Worm (Caenorhabditis elegans) whole organism, young adult: ENCODE measurements around the gene Y66C5A.2.

Source experiments
- B0261.1 ChIP-seq: sonication (generic microtip); optimal IDR thresholded peaks from 2 replicates; lab custom pipeline; 2016; ENCODE audit warnings: mild to moderate bottlenecking, missing genetic modification characterization, moderate library complexity, missing compliant biosample characterization
- C17E4.6 ChIP-seq: fragments of 200-800 bp; sonication (Bioruptor generic); IDR thresholded peaks from 2 replicates; pipeline ENCODE4 v1.3.6; 2022; ENCODE audit warnings: missing genetic modification reagents, missing genetic modification characterization, missing compliant biosample characterization
- F33H1.4 ChIP-seq: fragments of 200-800 bp; sonication (Bioruptor generic); IDR thresholded peaks from 2 replicates; pipeline ENCODE4 v1.3.6; 2022; ENCODE audit warnings: missing genetic modification reagents, missing genetic modification characterization, missing compliant biosample characterization
- F37B4.10 ChIP-seq: fragments of 200-800 bp; sonication (Bioruptor generic); IDR thresholded peaks from 2 replicates; pipeline ENCODE4 v1.3.6; 2022; ENCODE audit warnings: missing genetic modification characterization, missing compliant biosample characterization
- F52B5.7 ChIP-seq: sonication (generic microtip); optimal IDR thresholded peaks from 2 replicates; lab custom pipeline; 2016; ENCODE audit warnings: mild to moderate bottlenecking, missing genetic modification characterization, missing compliant biosample characterization
- T26A5.8 ChIP-seq: sonication (generic microtip); optimal IDR thresholded peaks from 2 replicates; lab custom pipeline; 2016; ENCODE audit warnings: missing genetic modification characterization, missing compliant biosample characterization
- Y53F4B.3 ChIP-seq: fragments of 200-800 bp; sonication (Bioruptor generic); IDR thresholded peaks from 2 replicates; pipeline ENCODE4 v1.3.6; 2022; ENCODE audit warnings: missing genetic modification reagents, missing genetic modification characterization, missing compliant biosample characterization
- Y67H2A.10 ChIP-seq: fragments of 200-800 bp; sonication (Bioruptor generic); conservative IDR thresholded peaks from 2 replicates; pipeline ENCODE4 v1.3.6; 2022; ENCODE audit warnings: missing genetic modification reagents, missing genetic modification characterization, missing compliant biosample characterization
- Y79H2A.3 ChIP-seq: fragments of 200-800 bp; sonication (Bioruptor generic); conservative IDR thresholded peaks from 2 replicates; pipeline ENCODE4 v1.3.6; 2022; ENCODE audit warnings: missing genetic modification reagents, missing genetic modification characterization, missing compliant biosample characterization
- ZK185.1 ChIP-seq: sonication (generic microtip); optimal IDR thresholded peaks from 2 replicates; lab custom pipeline; 2016; ENCODE audit warnings: mild to moderate bottlenecking, missing genetic modification characterization, missing compliant biosample characterization; ENCODE audit not compliant: poor library complexity, severe bottlenecking
- aptf-2 ChIP-seq: fragments of 200-800 bp; sonication (Bioruptor generic); conservative IDR thresholded peaks from 2 replicates; pipeline ENCODE4 v1.3.6; 2022; ENCODE audit warnings: missing genetic modification reagents, missing genetic modification characterization, missing compliant biosample characterization
- attf-6 ChIP-seq: fragments of 200-800 bp; sonication (Bioruptor generic); IDR thresholded peaks from 2 replicates; pipeline ENCODE4 v1.3.6; 2022; ENCODE audit warnings: missing genetic modification reagents, missing genetic modification characterization, missing compliant biosample characterization
- bed-2 ChIP-seq: fragments of 200-800 bp; sonication (Bioruptor generic); IDR thresholded peaks from 2 replicates; pipeline ENCODE4 v1.3.6; 2022; ENCODE audit warnings: missing genetic modification reagents, missing genetic modification characterization, missing compliant biosample characterization
- cebp-1 ChIP-seq, 2 experiments: fragments of 200-800 bp in 1 of 2; sonication (Bioruptor generic) in 1 of 2; sonication (generic microtip) in 1 of 2; IDR thresholded peaks in 1 of 2; optimal IDR thresholded peaks in 1 of 2; 2 replicates each; pipeline versions ENCODE4 v1.3.6 to Lab custom; 2017 to 2022; ENCODE audit warnings: missing compliant biosample characterization in 2 of 2, missing genetic modification characterization in 2 of 2, mild to moderate bottlenecking in 1 of 2, missing genetic modification reagents in 1 of 2, moderate library complexity in 1 of 2
- ceh-100 ChIP-seq: fragments of 200-800 bp; sonication (Bioruptor generic); IDR thresholded peaks from 2 replicates; pipeline ENCODE4 v1.3.6; 2022; ENCODE audit warnings: missing genetic modification reagents, missing genetic modification characterization, missing compliant biosample characterization
- ceh-40 ChIP-seq: fragments of 200-800 bp; sonication (Bioruptor generic); IDR thresholded peaks from 2 replicates; pipeline ENCODE4 v1.3.6; 2022; ENCODE audit warnings: missing genetic modification characterization, missing compliant biosample characterization
- chd-7 ChIP-seq: sonication (generic microtip); optimal IDR thresholded peaks from 2 replicates; lab custom pipeline; 2016; ENCODE audit warnings: mild to moderate bottlenecking, missing genetic modification characterization, moderate library complexity, missing compliant biosample characterization
- die-1 ChIP-seq: sonication (generic microtip); optimal IDR thresholded peaks from 2 replicates; lab custom pipeline; 2016; ENCODE audit warnings: missing genotype, mild to moderate bottlenecking, missing genetic modification characterization, missing compliant biosample characterization
- dox-1 ChIP-seq: fragments of 200-800 bp; sonication (Bioruptor generic); IDR thresholded peaks from 2 replicates; pipeline ENCODE4 v1.3.6; 2022; ENCODE audit warnings: missing genetic modification reagents, missing genetic modification characterization, missing compliant biosample characterization
- egl-18 ChIP-seq: fragments of 200-800 bp; sonication (Bioruptor generic); IDR thresholded peaks from 2 replicates; pipeline ENCODE4 v1.3.6; 2022; ENCODE audit warnings: missing genetic modification reagents, missing genetic modification characterization, missing compliant biosample characterization
- gei-17 ChIP-seq: fragments of 200-800 bp; sonication (Bioruptor generic); optimal IDR thresholded peaks from 2 replicates; lab custom pipeline; 2018; ENCODE audit warnings: mild to moderate bottlenecking, missing genetic modification characterization, missing compliant biosample characterization
- hrde-1 ChIP-seq: sonication (generic microtip); optimal IDR thresholded peaks from 2 replicates; lab custom pipeline; 2016; ENCODE audit warnings: missing genetic modification characterization, mild to moderate bottlenecking, missing compliant biosample characterization, moderate library complexity, missing genotype, missing genetic modification reagents, borderline replicate concordance
- let-607 ChIP-seq, 2 experiments: fragments of 200-800 bp in 1 of 2; sonication (Bioruptor generic) in 1 of 2; sonication (generic microtip) in 1 of 2; optimal IDR thresholded peaks; 2 replicates each; lab custom pipeline; 2016 to 2018; ENCODE audit warnings: mild to moderate bottlenecking in 2 of 2, missing compliant biosample characterization in 2 of 2, missing genetic modification characterization in 2 of 2, moderate library complexity in 2 of 2, missing genotype in 1 of 2
- lin-40 ChIP-seq: sonication (generic microtip); optimal IDR thresholded peaks from 2 replicates; lab custom pipeline; 2016; ENCODE audit warnings: missing genetic modification characterization, mild to moderate bottlenecking, missing compliant biosample characterization, missing genotype, missing genetic modification reagents
- lsy-27 ChIP-seq: sonication (generic microtip); optimal IDR thresholded peaks from 2 replicates; lab custom pipeline; 2017; ENCODE audit warnings: missing genetic modification characterization, mild to moderate bottlenecking, missing compliant biosample characterization, antibody characterized with exemption, missing genotype, borderline replicate concordance; ENCODE audit not compliant: insufficient read depth
- madf-3 ChIP-seq: fragments of 200-800 bp; sonication (Bioruptor generic); IDR thresholded peaks from 2 replicates; pipeline ENCODE4 v1.3.6; 2022; ENCODE audit warnings: missing genetic modification reagents, missing genetic modification characterization, missing compliant biosample characterization
- mes-4 ChIP-seq: sonication (generic microtip); optimal IDR thresholded peaks from 2 replicates; lab custom pipeline; 2016; ENCODE audit warnings: missing genotype, missing genetic modification characterization, missing compliant biosample characterization
- mxl-1 ChIP-seq: sonication (generic microtip); optimal IDR thresholded peaks from 2 replicates; lab custom pipeline; 2016; ENCODE audit warnings: missing genetic modification characterization, missing compliant biosample characterization
- nfyb-1 ChIP-seq: fragments of 200-800 bp; sonication (Bioruptor generic); IDR thresholded peaks from 2 replicates; pipeline ENCODE4 v1.3.6; 2022; ENCODE audit warnings: missing genetic modification reagents, missing genetic modification characterization, missing compliant biosample characterization
- nhr-80 ChIP-seq: sonication (generic microtip); optimal IDR thresholded peaks from 2 replicates; lab custom pipeline; 2016; ENCODE audit warnings: missing genetic modification characterization, missing compliant biosample characterization
- nhr-90 ChIP-seq: sonication (generic microtip); optimal IDR thresholded peaks from 2 replicates; lab custom pipeline; 2016; ENCODE audit warnings: missing genotype, mild to moderate bottlenecking, missing genetic modification characterization, missing compliant biosample characterization
- pbrm-1 ChIP-seq: fragments of 200-800 bp; sonication (Bioruptor generic); IDR thresholded peaks from 2 replicates; pipeline ENCODE4 v1.3.6; 2022; ENCODE audit warnings: missing genetic modification reagents, missing genetic modification characterization, missing compliant biosample characterization
- pha-4 ChIP-seq: fragments of 150-350 bp; sonication (generic microtip); optimal IDR thresholded peaks from 2 replicates; lab custom pipeline; 2014; ENCODE audit warnings: missing biosample characterization, missing genetic modification reagents, missing genetic modification characterization
- snpc-1.3 ChIP-seq: sonication (generic microtip); optimal IDR thresholded peaks from 2 replicates; lab custom pipeline; 2017; ENCODE audit warnings: missing genetic modification characterization, mild to moderate bottlenecking, missing compliant biosample characterization, antibody characterized with exemption, moderate library complexity, missing genotype, missing genetic modification reagents; ENCODE audit not compliant: insufficient read depth
- snpc-3.4 ChIP-seq: sonication (generic microtip); optimal IDR thresholded peaks from 2 replicates; lab custom pipeline; 2017; ENCODE audit warnings: missing genetic modification characterization, mild to moderate bottlenecking, missing compliant biosample characterization, antibody characterized with exemption, moderate library complexity, missing genotype, missing genetic modification reagents
- tbp1 ChIP-seq: fragments of 200-800 bp; sonication (Bioruptor generic); optimal IDR thresholded peaks from 2 replicates; lab custom pipeline; 2018; ENCODE audit warnings: mild to moderate bottlenecking, missing genetic modification characterization, missing compliant biosample characterization
- tbx-9 ChIP-seq: sonication (generic microtip); optimal IDR thresholded peaks from 2 replicates; lab custom pipeline; 2016; ENCODE audit warnings: borderline replicate concordance, missing genetic modification characterization, inconsistent platforms, missing compliant biosample characterization
- tlf-1 ChIP-seq: fragments of 200-800 bp; sonication (Bioruptor generic); optimal IDR thresholded peaks from 2 replicates; lab custom pipeline; 2018; ENCODE audit warnings: mild to moderate bottlenecking, missing genetic modification characterization, missing compliant biosample characterization
- unc-62 ChIP-seq: fragments of 150-350 bp; optimal IDR thresholded peaks from 2 replicates; lab custom pipeline; 2014; ENCODE audit warnings: missing biosample characterization, missing genetic modification reagents, missing genetic modification characterization
- zfh-2 ChIP-seq: fragments of 200-800 bp; sonication (Bioruptor generic); conservative IDR thresholded peaks from 2 replicates; pipeline ENCODE4 v1.3.6; 2022; ENCODE audit warnings: missing genetic modification reagents, missing genetic modification characterization, missing compliant biosample characterization
- ztf-22 ChIP-seq: fragments of 200-800 bp; sonication (Bioruptor generic); optimal IDR thresholded peaks from 2 replicates; lab custom pipeline; 2018; ENCODE audit warnings: mild to moderate bottlenecking, missing genetic modification characterization, moderate library complexity, missing compliant biosample characterization
- ztf-25 ChIP-seq: fragments of 200-800 bp; sonication (Bioruptor generic); IDR thresholded peaks from 2 replicates; pipeline ENCODE4 v1.3.6; 2022; ENCODE audit warnings: missing genetic modification reagents, missing genetic modification characterization, missing compliant biosample characterization
- ztf-26 ChIP-seq: sonication (generic microtip); optimal IDR thresholded peaks from 2 replicates; lab custom pipeline; 2017; ENCODE audit warnings: missing genetic modification characterization, missing compliant biosample characterization

Gene Y66C5A.2

ce11 chrX:14496545-14496944 is 36.0 kb downstream of the Y66C5A.2 start:
- TF ChIP-seq ztf-25 (GFP tag; lab: Robert Waterston, UW): no peak
- TF ChIP-seq ZK185.1: no peak
- TF ChIP-seq Y79H2A.3 (GFP tag; lab: Robert Waterston, UW): no peak
- TF ChIP-seq die-1: no peak
- TF ChIP-seq Y67H2A.10 (GFP tag; lab: Robert Waterston, UW): no peak
- peak; percentile 3 for TF ChIP-seq nhr-80 (tag; lab: Kevin White, UChicago)
- no peak for TF ChIP-seq zfh-2 (GFP tag; lab: Robert Waterston, UW)
- no peak for TF ChIP-seq bed-2 (GFP tag; lab: Robert Waterston, UW)

- TF ChIP-seq T26A5.8 (no peak), Y53F4B.3 (GFP tag; lab: Robert Waterston, UW) (no peak), unc-62 (GFP tag; lab: Kevin White, UChicago) (peak; percentile 17)
Measured at ce11 chrX:14499830-14500409, 39.4 kb downstream of the Y66C5A.2 start.

DNA sequence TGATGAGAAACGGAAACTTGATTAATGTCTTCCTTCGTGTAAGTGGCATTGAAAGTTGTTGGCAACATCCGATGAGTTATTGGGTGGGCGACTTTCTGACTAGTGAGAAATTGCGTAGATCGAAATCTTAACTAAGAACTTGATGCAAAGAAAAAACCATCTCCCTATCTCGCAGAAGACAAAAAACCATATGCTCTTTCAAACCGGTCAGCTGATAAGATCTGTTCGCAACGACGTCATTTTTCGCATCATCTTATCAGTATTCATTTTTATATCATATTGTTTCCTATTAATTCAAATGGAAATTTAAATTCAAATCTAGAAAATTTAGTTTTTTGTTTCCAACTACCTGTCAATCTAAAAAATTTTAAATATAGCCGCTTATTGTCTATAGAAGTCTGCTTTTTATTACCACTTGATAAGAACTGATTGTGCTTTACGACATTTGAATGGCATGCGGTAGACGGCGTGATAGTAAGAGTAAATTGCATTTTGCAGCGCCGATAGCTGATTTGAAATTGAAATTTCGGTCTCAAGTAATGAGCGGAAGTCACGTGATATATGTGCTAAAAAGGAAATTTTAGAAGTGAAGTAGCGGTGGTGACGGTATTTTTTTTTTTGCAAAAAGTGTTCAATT is 40.0 kb downstream of the Y66C5A.2 start:
- TF ChIP-seq tbx-9 (tag; lab: Kevin White, UChicago): no peak
- TF ChIP-seq lin-40 (tag; lab: Kevin White, UChicago): peak; percentile 69
- no peak for TF ChIP-seq F52B5.7 (tag; lab: Kevin White, UChicago)
- TF ChIP-seq B0261.1: no peak
- no peak for TF ChIP-seq ceh-100
- TF ChIP-seq unc-62 (GFP tag; lab: Kevin White, UChicago): no peak
- peak; percentile 43 for TF ChIP-seq pha-4 (tag; lab: Kevin White, UChicago)
- TF ChIP-seq nhr-80 (tag; lab: Kevin White, UChicago): peak; percentile 97
- TF ChIP-seq nfyb-1: no peak
- TF ChIP-seq gei-17: peak; percentile 19
- no peak for TF ChIP-seq dox-1 (GFP tag; lab: Robert Waterston, UW)
- no peak for TF ChIP-seq mes-4 (tag; lab: Kevin White, UChicago)
- TF ChIP-seq let-607 (tag; optimal IDR thresholded peaks at IDR 0.05; lab: Kevin White, UChicago): peak in 1 of 2 experiments; percentile 88
- no peak for TF ChIP-seq lsy-27
- no peak for TF ChIP-seq snpc-1.3 (tag; lab: Kevin White, UChicago)
- no peak for TF ChIP-seq pbrm-1
- TF ChIP-seq aptf-2: no peak
- no peak for TF ChIP-seq mxl-1 (tag; lab: Kevin White, UChicago)
- TF ChIP-seq tlf-1 (GFP tag; lab: Kevin White, UChicago): peak; percentile 72
- peak; percentile 46 for TF ChIP-seq tbp1 (GFP tag; lab: Kevin White, UChicago)
- peak; percentile 89 for TF ChIP-seq ztf-22 (GFP tag; lab: Kevin White, UChicago)
- no peak for TF ChIP-seq ceh-40 (GFP tag; lab: Robert Waterston, UW)
- TF ChIP-seq nhr-90 (tag; lab: Kevin White, UChicago): peak; percentile 40
- no peak for TF ChIP-seq C17E4.6 (GFP tag; lab: Robert Waterston, UW)
- no peak for TF ChIP-seq egl-18 (GFP tag; lab: Robert Waterston, UW)
- TF ChIP-seq attf-6 (GFP tag; lab: Robert Waterston, UW): no peak
- no peak for TF ChIP-seq cebp-1 (GFP tag; IDR thresholded peaks at IDR 0.05; lab: Robert Waterston, UW)
- peak; percentile 50 for TF ChIP-seq cebp-1 (tag; optimal IDR thresholded peaks at IDR 0.05; lab: Kevin White, UChicago)
- no peak for TF ChIP-seq ztf-26 (tag; lab: Kevin White, UChicago)
- TF ChIP-seq madf-3 (GFP tag; lab: Robert Waterston, UW): no peak
- TF ChIP-seq chd-7 (tag; lab: Kevin White, UChicago): peak; percentile 69
- no peak for TF ChIP-seq F33H1.4 (GFP tag; lab: Robert Waterston, UW)
- TF ChIP-seq hrde-1 (tag; lab: Kevin White, UChicago): no peak
- TF ChIP-seq snpc-3.4: no peak
- TF ChIP-seq F37B4.10 (GFP tag; lab: Robert Waterston, UW): no peak
- no peak for TF ChIP-seq bed-2 (GFP tag; lab: Robert Waterston, UW)
